Worm (Caenorhabditis elegans) whole organism, L1 larva: ENCODE data around the gene nhr-185.

ENCODE experiments used
- C16A3.4 ChIP-seq: fragments of 150-350 bp; optimal IDR thresholded peaks from 2 replicates; lab custom pipeline; 2014; ENCODE audit warnings: missing biosample characterization, missing genetic modification characterization
- F16B12.6 ChIP-seq: fragments of 150-350 bp; optimal IDR thresholded peaks from 2 replicates; lab custom pipeline; 2014; ENCODE audit warnings: missing biosample characterization, missing genetic modification characterization
- aha-1 ChIP-seq: fragments of 150-350 bp; optimal IDR thresholded peaks from 2 replicates; lab custom pipeline; 2014; ENCODE audit warnings: missing biosample characterization, missing genetic modification characterization
- alr-1 ChIP-seq: fragments of 200-800 bp; sonication (Bioruptor generic); optimal IDR thresholded peaks from 2 replicates; lab custom pipeline; 2018; ENCODE audit warnings: borderline replicate concordance, mild to moderate bottlenecking, missing genetic modification characterization, missing compliant biosample characterization
- ama-1 ChIP-seq: fragments of 150-350 bp; optimal IDR thresholded peaks from 2 replicates; lab custom pipeline; 2014
- ceh-63 ChIP-seq: fragments of 200-800 bp; sonication (Bioruptor generic); optimal IDR thresholded peaks from 2 replicates; lab custom pipeline; 2018; ENCODE audit warnings: mild to moderate bottlenecking, missing genetic modification characterization, missing compliant biosample characterization
- ceh-8 ChIP-seq: fragments of 200-800 bp; sonication (Bioruptor generic); optimal IDR thresholded peaks from 2 replicates; lab custom pipeline; 2018; ENCODE audit warnings: mild to moderate bottlenecking, missing genetic modification characterization, moderate library complexity, missing compliant biosample characterization
- ceh-82 ChIP-seq, 3 experiments: fragments of 150-350 bp in 1 of 3; sonication (generic microtip) in 2 of 3; optimal IDR thresholded peaks; 2 replicates each; lab custom pipeline; 2014 to 2017; ENCODE audit warnings: missing biosample characterization in 3 of 3, missing genetic modification characterization in 3 of 3
- ceh-90 ChIP-seq: sonication (generic microtip); optimal IDR thresholded peaks from 2 replicates; lab custom pipeline; 2016; ENCODE audit warnings: missing genetic modification characterization, missing compliant biosample characterization
- dpl-1 ChIP-seq, 3 experiments: fragments of 150-350 bp in 2 of 3; sonication (generic microtip) in 1 of 3; optimal IDR thresholded peaks; 2 replicates each; lab custom pipeline; 2014 to 2017; ENCODE audit warnings: missing biosample characterization in 3 of 3, missing genetic modification characterization in 3 of 3, missing genetic modification reagents in 3 of 3
- efl-1 ChIP-seq, 4 experiments: fragments of 150-350 bp; optimal IDR thresholded peaks in 3 of 4; peaks in 1 of 4; 1 replicate in 1 of 4; 2 replicates in 3 of 4; lab custom pipeline; 2014; ENCODE audit warnings: missing biosample characterization in 2 of 4, missing genetic modification characterization in 2 of 4, missing genetic modification reagents in 2 of 4
- efl-3 ChIP-seq: fragments of 200-800 bp; sonication (Bioruptor generic); optimal IDR thresholded peaks from 2 replicates; lab custom pipeline; 2018; ENCODE audit warnings: mild to moderate bottlenecking, missing genetic modification characterization, missing compliant biosample characterization
- egl-27 ChIP-seq, 2 experiments: fragments of 150-350 bp in 1 of 2; sonication (generic microtip); optimal IDR thresholded peaks; 3 replicates each; lab custom pipeline; 2017 to 2018; ENCODE audit warnings: missing biosample characterization in 2 of 2, missing genetic modification characterization in 2 of 2, missing genetic modification reagents in 2 of 2
- elt-2 ChIP-seq: sonication (generic microtip); optimal IDR thresholded peaks from 2 replicates; lab custom pipeline; 2016; ENCODE audit warnings: missing genetic modification characterization, mild to moderate bottlenecking, inconsistent platforms, missing compliant biosample characterization, missing genetic modification reagents
- elt-3 ChIP-seq, 6 experiments: fragments of 150-350 bp in 1 of 6; sonication (generic microtip); optimal IDR thresholded peaks; 2 replicates each; lab custom pipeline; 2017 to 2018; ENCODE audit warnings: missing biosample characterization in 6 of 6, missing genetic modification characterization in 6 of 6, inconsistent platforms in 1 of 6
- ets-5 ChIP-seq: fragments of 200-800 bp; sonication (Bioruptor generic); IDR thresholded peaks from 2 replicates; pipeline ENCODE4 v1.3.6; 2022; ENCODE audit warnings: missing genetic modification characterization, missing compliant biosample characterization
- grh-1 ChIP-seq: fragments of 200-800 bp; sonication (Bioruptor generic); IDR thresholded peaks from 2 replicates; pipeline ENCODE4 v1.3.6; 2022; ENCODE audit warnings: missing genetic modification reagents, missing genetic modification characterization, missing compliant biosample characterization
- hlh-17 ChIP-seq: fragments of 200-800 bp; sonication (Bioruptor generic); optimal IDR thresholded peaks from 2 replicates; lab custom pipeline; 2018; ENCODE audit warnings: missing genetic modification characterization, mild to moderate bottlenecking, missing compliant biosample characterization, moderate library complexity, borderline replicate concordance
- hlh-4 ChIP-seq: sonication (generic microtip); optimal IDR thresholded peaks from 2 replicates; lab custom pipeline; 2016; ENCODE audit warnings: mild to moderate bottlenecking, missing genetic modification characterization, missing compliant biosample characterization
- hpl-2 ChIP-seq: fragments of 150-350 bp; optimal IDR thresholded peaks from 2 replicates; lab custom pipeline; 2014; ENCODE audit warnings: missing biosample characterization, missing genetic modification reagents, missing genetic modification characterization
- irx-1 ChIP-seq: sonication (generic microtip); optimal IDR thresholded peaks from 2 replicates; lab custom pipeline; 2016; ENCODE audit warnings: missing genetic modification characterization, missing compliant biosample characterization
- isw-1 ChIP-seq: fragments of 200-800 bp; sonication (Bioruptor generic); IDR thresholded peaks from 2 replicates; pipeline ENCODE4 v1.3.6; 2022; ENCODE audit warnings: missing genetic modification characterization, missing compliant biosample characterization
- jun-1 ChIP-seq: fragments of 150-350 bp; optimal IDR thresholded peaks from 2 replicates; lab custom pipeline; 2014; ENCODE audit warnings: missing biosample characterization, missing genetic modification reagents, missing genetic modification characterization
- lin-13 ChIP-seq: fragments of 150-350 bp; optimal IDR thresholded peaks from 2 replicates; lab custom pipeline; 2014; ENCODE audit warnings: missing biosample characterization, missing genetic modification reagents, missing genetic modification characterization
- lin-14 ChIP-seq: fragments of 200-800 bp; sonication (Bioruptor generic); optimal IDR thresholded peaks from 2 replicates; lab custom pipeline; 2018; ENCODE audit warnings: mild to moderate bottlenecking, missing genetic modification characterization, moderate library complexity, missing compliant biosample characterization
- lin-15B ChIP-seq: fragments of 150-350 bp; sonication (generic microtip); optimal IDR thresholded peaks from 3 replicates; lab custom pipeline; 2014; ENCODE audit warnings: missing biosample characterization, missing genetic modification characterization
- lin-39 ChIP-seq: fragments of 150-350 bp; optimal IDR thresholded peaks from 2 replicates; lab custom pipeline; 2014; ENCODE audit warnings: missing biosample characterization, missing genetic modification reagents, missing genetic modification characterization
- lir-3 ChIP-seq: sonication (generic microtip); optimal IDR thresholded peaks from 2 replicates; lab custom pipeline; 2016; ENCODE audit warnings: mild to moderate bottlenecking, missing genetic modification characterization, moderate library complexity, missing compliant biosample characterization; ENCODE audit not compliant: poor library complexity
- mdl-1 ChIP-seq, 2 experiments: fragments of 150-350 bp; optimal IDR thresholded peaks; 2 replicates each; lab custom pipeline; 2014 to 2017; ENCODE audit warnings: missing biosample characterization in 2 of 2, missing genetic modification characterization in 2 of 2, inconsistent platforms in 1 of 2
- nhr-11 ChIP-seq: fragments of 150-350 bp; optimal IDR thresholded peaks from 2 replicates; lab custom pipeline; 2014; ENCODE audit warnings: missing biosample characterization, missing genetic modification characterization
- nhr-237 ChIP-seq: fragments of 150-350 bp; optimal IDR thresholded peaks from 2 replicates; lab custom pipeline; 2014; ENCODE audit warnings: missing biosample characterization, missing genetic modification characterization
- nhr-76 ChIP-seq: sonication (generic microtip); optimal IDR thresholded peaks from 2 replicates; lab custom pipeline; 2017; ENCODE audit warnings: missing biosample characterization, missing genetic modification characterization
- nhr-77 ChIP-seq: fragments of 150-350 bp; optimal IDR thresholded peaks from 2 replicates; lab custom pipeline; 2014; ENCODE audit warnings: missing biosample characterization, missing genetic modification characterization
- nhr-84 ChIP-seq: sonication (generic microtip); optimal IDR thresholded peaks from 2 replicates; lab custom pipeline; 2017; ENCODE audit warnings: missing biosample characterization, missing genetic modification characterization
- nhr-85 ChIP-seq: sonication (generic microtip); peaks from one replicate; lab custom pipeline; 2016; ENCODE audit warnings: missing genetic modification characterization, inconsistent platforms, missing compliant biosample characterization
- nhr-90 ChIP-seq: sonication (generic microtip); optimal IDR thresholded peaks from 2 replicates; lab custom pipeline; 2016; ENCODE audit warnings: mild to moderate bottlenecking, missing genetic modification characterization, missing compliant biosample characterization; ENCODE audit not compliant: poor library complexity
- pqm-1 ChIP-seq: sonication (generic microtip); optimal IDR thresholded peaks from 3 replicates; lab custom pipeline; 2017; ENCODE audit warnings: missing biosample characterization, missing genetic modification characterization
- snu-23 ChIP-seq: sonication (generic microtip); optimal IDR thresholded peaks from 2 replicates; lab custom pipeline; 2016; ENCODE audit warnings: missing genetic modification characterization, missing compliant biosample characterization
- sptf-1 ChIP-seq: fragments of 150-350 bp; optimal IDR thresholded peaks from 2 replicates; lab custom pipeline; 2014; ENCODE audit warnings: missing biosample characterization, missing genetic modification characterization
- tbx-2 ChIP-seq: sonication (generic microtip); optimal IDR thresholded peaks from 2 replicates; lab custom pipeline; 2016; ENCODE audit warnings: missing genetic modification characterization, missing compliant biosample characterization
- unc-62 ChIP-seq: fragments of 150-350 bp; optimal IDR thresholded peaks from 2 replicates; lab custom pipeline; 2014; ENCODE audit warnings: missing biosample characterization, missing genetic modification reagents, missing genetic modification characterization
- unc-86 ChIP-seq: sonication (generic microtip); optimal IDR thresholded peaks from 2 replicates; lab custom pipeline; 2016; ENCODE audit warnings: missing genetic modification characterization, missing compliant biosample characterization
- zag-1 ChIP-seq: fragments of 150-350 bp; optimal IDR thresholded peaks from 2 replicates; lab custom pipeline; 2014; ENCODE audit warnings: missing biosample characterization, missing genetic modification characterization

Gene nhr-185

DNA sequence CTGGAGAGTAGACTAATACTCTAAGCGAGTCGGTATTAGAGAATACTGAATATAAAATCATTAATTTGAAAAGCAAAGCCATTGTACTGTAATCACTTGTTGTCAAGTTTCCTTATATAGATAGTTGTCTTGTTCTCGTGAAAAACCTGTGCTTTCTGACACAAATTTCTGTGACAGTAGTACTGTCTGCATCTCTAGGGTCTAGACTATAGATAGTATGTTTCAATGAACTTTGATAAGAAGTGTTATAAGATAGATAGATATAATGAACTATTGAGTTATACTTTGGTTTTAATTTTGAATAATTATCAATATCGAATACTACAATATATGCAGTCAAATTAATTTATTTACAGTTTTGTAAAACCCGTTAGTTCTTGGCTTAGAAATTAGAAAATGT, 3.2 kb downstream of the nhr-185 start, which contains the start of gene ugt-32:
TSS of gene ugt-32 (minus strand) at position 82 of the 400 bp plus-strand sequence.
- TF ChIP-seq ama-1 (no peak), efl-1 (optimal IDR thresholded peaks at IDR 0.05; lab: Kevin White, UChicago) (no peak), efl-1 (GFP tag; optimal IDR thresholded peaks at IDR 0.05 in 1 of 2; lab: Kevin White, UChicago) (peak in 1 of 2 experiments; percentile 37), elt-3 (tag; optimal IDR thresholded peaks at IDR 0.05; lab: Kevin White, UChicago) (peak in 1 of 6 experiments; percentile 0), elt-2 (tag; lab: Kevin White, UChicago) (peak; percentile 10)
- TF ChIP-seq, all 84 proteins: peak for 3

ce11 chrV:3841462-3841861, 5.7 kb downstream of the nhr-185 start:
- TF ChIP-seq elt-3 (tag; optimal IDR thresholded peaks at IDR 0.05; lab: Kevin White, UChicago) (peak in 1 of 6 experiments; percentile 0), nhr-90 (tag; lab: Kevin White, UChicago) (no peak), nhr-85 (tag; lab: Kevin White, UChicago) (peak; percentile 47)
- TF ChIP-seq, all 84 proteins: peak for 2

DNA sequence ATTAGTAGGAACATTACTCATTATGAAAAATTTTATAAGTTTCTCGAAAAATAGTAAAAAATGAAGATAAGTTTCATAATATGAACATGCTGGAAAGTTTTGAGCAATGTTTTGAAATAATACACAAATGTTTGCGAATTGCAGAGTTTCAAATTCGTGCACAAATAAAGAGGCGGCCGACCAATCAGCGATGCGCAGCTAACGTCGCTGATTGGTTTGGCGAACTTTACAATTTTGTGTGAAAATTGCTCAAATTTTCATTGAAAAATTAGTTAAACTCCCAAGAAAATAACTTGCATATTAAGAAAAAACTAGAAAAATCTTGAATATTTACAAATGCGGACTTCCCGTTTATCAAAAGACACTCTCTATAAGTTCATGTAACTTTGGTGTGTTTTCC, 14.5 kb downstream of the nhr-185 start:
- TF ChIP-seq nhr-11 (tag; lab: Kevin White, UChicago), result no peak
- no peak for TF ChIP-seq unc-86 (tag; lab: Kevin White, UChicago)
- TF ChIP-seq hlh-4 (tag; lab: Kevin White, UChicago), result no peak
- TF ChIP-seq hlh-17 (GFP tag; lab: Kevin White, UChicago), result no peak
- TF ChIP-seq nhr-237 (tag; lab: Kevin White, UChicago), result no peak
- no peak for TF ChIP-seq tbx-2
- TF ChIP-seq ets-5 (GFP tag; lab: Robert Waterston, UW), result no peak
- no peak for TF ChIP-seq irx-1 (tag; lab: Kevin White, UChicago)
- TF ChIP-seq ceh-82 (tag; optimal IDR thresholded peaks at IDR 0.05; lab: Kevin White, UChicago), result no peak
- TF ChIP-seq nhr-84, result no peak
- TF ChIP-seq nhr-76 (tag; lab: Kevin White, UChicago), result no peak
- no peak for TF ChIP-seq ceh-8 (GFP tag; lab: Kevin White, UChicago)
- TF ChIP-seq zag-1 (tag; lab: Kevin White, UChicago), result no peak
- TF ChIP-seq lin-39 (tag; lab: Kevin White, UChicago), result no peak
- no peak for TF ChIP-seq ceh-90 (tag; lab: Kevin White, UChicago)
- TF ChIP-seq efl-3 (GFP tag; lab: Kevin White, UChicago), result no peak
- TF ChIP-seq nhr-90 (tag; lab: Kevin White, UChicago), result no peak
- TF ChIP-seq jun-1 (tag; lab: Kevin White, UChicago), result no peak

- no peak for TF ChIP-seq mdl-1 (tag; optimal IDR thresholded peaks at IDR 0.05; lab: Kevin White, UChicago)
- TF ChIP-seq isw-1 (GFP tag; lab: Robert Waterston, UW), result no peak
- TF ChIP-seq hpl-2 (GFP tag; lab: Kevin White, UChicago), result no peak
- no peak for TF ChIP-seq lin-13 (GFP tag; lab: Kevin White, UChicago)
- TF ChIP-seq nhr-85 (tag; lab: Kevin White, UChicago), result no peak
- TF ChIP-seq unc-62 (GFP tag; lab: Kevin White, UChicago), result no peak
Observed at ce11 chrV:3832103-3832502, 15.1 kb downstream of the nhr-185 start.

DNA sequence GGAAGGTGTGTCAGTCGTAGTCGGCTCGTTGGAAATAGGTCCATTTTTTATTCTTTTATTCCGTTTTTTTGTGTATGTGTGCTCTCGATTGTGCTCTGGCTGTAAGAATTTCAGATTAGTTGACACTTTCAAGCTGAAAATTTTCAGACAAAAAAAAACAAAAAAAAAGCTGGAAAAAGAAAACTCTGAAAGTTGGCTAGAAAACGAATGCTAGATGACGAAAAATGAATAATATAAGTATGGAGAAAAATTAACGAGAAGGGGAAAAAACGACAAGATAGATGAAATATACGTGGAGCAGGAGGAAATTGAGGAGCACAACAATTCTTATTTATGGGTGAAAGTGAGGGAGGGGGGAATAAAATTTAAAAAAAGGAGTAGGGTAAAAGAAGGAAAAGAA, 15.6 kb downstream of the nhr-185 start, which contains the start of gene H10D18.5:
TSS of gene H10D18.5 (minus strand) at position 101 of the 400 bp plus-strand sequence.
- no peak for TF ChIP-seq snu-23 (GFP tag; lab: Kevin White, UChicago)
- no peak for TF ChIP-seq F16B12.6 (tag; lab: Kevin White, UChicago)
- TF ChIP-seq nhr-85 (tag; lab: Kevin White, UChicago), result peak; percentile 17

DNA sequence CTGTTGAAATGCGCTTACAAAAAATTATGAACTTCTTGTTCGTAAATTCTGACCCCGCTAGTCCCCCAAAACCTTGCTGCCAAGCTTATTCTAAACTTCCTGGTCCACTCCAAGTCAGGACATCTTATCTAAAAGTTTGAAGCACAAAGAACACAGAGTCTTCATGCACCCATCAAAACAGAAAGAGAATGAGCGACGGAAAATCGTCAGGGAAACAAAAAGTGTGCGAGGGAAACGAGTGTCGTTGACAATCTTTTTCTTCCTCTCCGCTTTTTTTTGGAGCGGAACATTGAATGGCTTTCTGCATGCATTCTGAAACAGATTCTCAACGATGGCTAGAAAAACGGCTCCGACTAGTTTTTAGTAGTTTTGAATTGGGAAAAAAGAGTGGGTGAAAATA, 22.0 kb downstream of the nhr-185 start:
- TF ChIP-seq lin-14 (GFP tag; lab: Kevin White, UChicago) (no peak), nhr-77 (no peak), pqm-1 (tag; lab: Kevin White, UChicago) (no peak), ceh-63 (no peak), nhr-11 (tag; lab: Kevin White, UChicago) (no peak), unc-86 (tag; lab: Kevin White, UChicago) (no peak), grh-1 (GFP tag; lab: Robert Waterston, UW) (no peak), aha-1 (tag; lab: Kevin White, UChicago) (no peak), irx-1 (tag; lab: Kevin White, UChicago) (no peak), lir-3 (tag; lab: Kevin White, UChicago) (no peak), egl-27 (tag; optimal IDR thresholded peaks at IDR 0.05; lab: Kevin White, UChicago) (no peak), alr-1 (tag; lab: Kevin White, UChicago) (no peak), C16A3.4 (tag; lab: Kevin White, UChicago) (no peak), dpl-1 (GFP tag; optimal IDR thresholded peaks at IDR 0.05; lab: Kevin White, UChicago) (no peak), lin-15B (tag; lab: Kevin White, UChicago) (no peak), sptf-1 (no peak)
